Fruit fly (Drosophila melanogaster) whole organism, prepupa: ENCODE data around the gene CG42709.

Source experiments
- CG8632 ChIP-seq: fragments of 200-800 bp; sonication (Bioruptor generic); optimal IDR thresholded peaks from 3 replicates; lab custom pipeline; 2016; ENCODE audit warnings: missing biosample characterization, missing genetic modification characterization
- Ets21C ChIP-seq: fragments of 200-800 bp; sonication (Bioruptor generic); optimal IDR thresholded peaks from 3 replicates; lab custom pipeline; 2016; ENCODE audit warnings: missing biosample characterization, missing genetic modification characterization
- Hr39 ChIP-seq: fragments of 200-800 bp; sonication (Bioruptor generic); optimal IDR thresholded peaks from 2 replicates; lab custom pipeline; 2016; ENCODE audit warnings: missing biosample characterization, missing genetic modification characterization
- Sox102F ChIP-seq: fragments of 200-800 bp; sonication (Bioruptor generic); optimal IDR thresholded peaks from 2 replicates; lab custom pipeline; 2016; ENCODE audit warnings: missing biosample characterization, mild to moderate bottlenecking, missing genetic modification characterization

DNA sequence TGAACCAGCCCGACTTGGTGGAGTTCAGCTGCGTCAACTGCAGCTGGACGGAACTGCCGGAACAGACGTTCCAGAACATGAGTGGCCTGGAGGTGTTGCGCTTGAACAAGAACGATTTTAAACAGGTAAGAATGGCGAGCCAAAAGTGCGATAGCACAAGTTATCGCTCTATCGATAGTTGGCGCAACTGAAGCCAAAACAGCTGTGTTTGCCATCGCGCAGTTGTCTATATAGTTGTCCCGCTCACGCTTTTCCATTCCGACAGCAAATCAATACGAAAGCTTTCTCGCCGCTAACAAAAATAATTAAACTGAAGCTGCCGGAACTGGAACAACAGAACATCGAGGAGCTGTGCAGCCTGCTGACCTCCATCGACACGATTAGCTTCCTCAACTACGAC lies 4.5 kb downstream of the CG42709 start:
- TF ChIP-seq Ets21C (GFP tag; lab: Kevin White, UChicago) (no peak), Hr39 (GFP tag; lab: Kevin White, UChicago) (no peak), Sox102F (no peak), CG8632 (GFP tag; lab: Kevin White, UChicago) (no peak)
